Worm (Caenorhabditis elegans) whole organism, mixed stage, embryonic: ENCODE measurements around the gene ttr-26.
A peak's percentile ranks its signal among the peaks of the same experiment; 100 is the strongest.

ENCODE experiments used
- bed-3 ChIP-seq: fragments of 200-800 bp; sonication (Bioruptor generic); optimal IDR thresholded peaks from 3 replicates; lab custom pipeline; 2018; ENCODE audit warnings: mild to moderate bottlenecking, missing genetic modification characterization, moderate library complexity, missing compliant biosample characterization
- ceh-39 ChIP-seq: fragments of 150-350 bp; optimal IDR thresholded peaks from 2 replicates; lab custom pipeline; 2014; ENCODE audit warnings: missing biosample characterization, missing genetic modification characterization
- ceh-43 ChIP-seq: fragments of 200-800 bp; sonication (Bioruptor generic); optimal IDR thresholded peaks from 2 replicates; lab custom pipeline; 2018; ENCODE audit warnings: mild to moderate bottlenecking, missing genetic modification characterization, moderate library complexity, missing compliant biosample characterization
- ceh-83 ChIP-seq: fragments of 200-800 bp; sonication (Bioruptor generic); optimal IDR thresholded peaks from 2 replicates; lab custom pipeline; 2018; ENCODE audit warnings: mild to moderate bottlenecking, missing genetic modification characterization, missing compliant biosample characterization
- ces-1 ChIP-seq: fragments of 150-350 bp; optimal IDR thresholded peaks from 2 replicates; lab custom pipeline; 2014; ENCODE audit warnings: missing biosample characterization, missing genetic modification reagents, missing genetic modification characterization
- cnd-1 ChIP-seq: fragments of 200-800 bp; sonication (Bioruptor generic); optimal IDR thresholded peaks from 2 replicates; lab custom pipeline; 2018; ENCODE audit warnings: mild to moderate bottlenecking, missing genetic modification characterization, missing compliant biosample characterization
- drap-1 ChIP-seq: fragments of 200-800 bp; sonication (Bioruptor generic); optimal IDR thresholded peaks from 3 replicates; lab custom pipeline; 2018; ENCODE audit warnings: mild to moderate bottlenecking, missing genetic modification characterization, missing compliant biosample characterization
- elt-1 ChIP-seq: sonication (generic microtip); optimal IDR thresholded peaks from 2 replicates; lab custom pipeline; 2017; ENCODE audit warnings: missing genetic modification characterization, mild to moderate bottlenecking, missing compliant biosample characterization, antibody characterized with exemption, moderate library complexity, borderline replicate concordance; ENCODE audit not compliant: insufficient read depth
- flh-1 ChIP-seq: fragments of 200-800 bp; sonication (Bioruptor generic); optimal IDR thresholded peaks from 2 replicates; lab custom pipeline; 2018; ENCODE audit warnings: mild to moderate bottlenecking, missing genetic modification characterization, moderate library complexity, missing compliant biosample characterization
- hlh-1 ChIP-seq: fragments of 150-350 bp; optimal IDR thresholded peaks from 2 replicates; lab custom pipeline; 2014; ENCODE audit warnings: missing biosample characterization, missing genetic modification reagents, missing genetic modification characterization
- lin-32 ChIP-seq: fragments of 200-800 bp; sonication (Bioruptor generic); optimal IDR thresholded peaks from 2 replicates; lab custom pipeline; 2018; ENCODE audit warnings: mild to moderate bottlenecking, missing genetic modification characterization, missing compliant biosample characterization
- lsy-2 ChIP-seq: fragments of 150-350 bp; optimal IDR thresholded peaks from 2 replicates; lab custom pipeline; 2014; ENCODE audit warnings: missing biosample characterization, missing genetic modification characterization
- mab-5 ChIP-seq: fragments of 150-350 bp; optimal IDR thresholded peaks from 2 replicates; lab custom pipeline; 2014; ENCODE audit warnings: missing biosample characterization, missing genetic modification characterization
- mep-1 ChIP-seq: fragments of 150-350 bp; optimal IDR thresholded peaks from 2 replicates; lab custom pipeline; 2017; ENCODE audit warnings: missing biosample characterization, missing genetic modification reagents, missing genetic modification characterization, inconsistent platforms
- nhr-12 ChIP-seq: fragments of 150-350 bp; optimal IDR thresholded peaks from 2 replicates; lab custom pipeline; 2014; ENCODE audit warnings: missing biosample characterization, missing genetic modification characterization
- nhr-2 ChIP-seq: fragments of 150-350 bp; optimal IDR thresholded peaks from 2 replicates; lab custom pipeline; 2014; ENCODE audit warnings: missing biosample characterization, missing genetic modification characterization
- nhr-237 ChIP-seq: fragments of 150-350 bp; optimal IDR thresholded peaks from 2 replicates; lab custom pipeline; 2014; ENCODE audit warnings: missing biosample characterization, missing genetic modification characterization
- nhr-76 ChIP-seq: sonication (generic microtip); optimal IDR thresholded peaks from 2 replicates; lab custom pipeline; 2017; ENCODE audit warnings: missing biosample characterization, missing genetic modification characterization
- sem-2 ChIP-seq: fragments of 200-800 bp; sonication (Bioruptor generic); optimal IDR thresholded peaks from 2 replicates; lab custom pipeline; 2018; ENCODE audit warnings: mild to moderate bottlenecking, missing genetic modification characterization, missing compliant biosample characterization
- snpc-4 ChIP-seq: fragments of 150-350 bp; optimal IDR thresholded peaks from 2 replicates; lab custom pipeline; 2014; ENCODE audit warnings: missing biosample characterization, missing genetic modification characterization
- sptf-1 ChIP-seq: sonication (generic microtip); optimal IDR thresholded peaks from 2 replicates; lab custom pipeline; 2017; ENCODE audit warnings: mild to moderate bottlenecking, missing genetic modification characterization, moderate library complexity, missing compliant biosample characterization
- tbx-8 ChIP-seq: fragments of 200-800 bp; sonication (Bioruptor generic); optimal IDR thresholded peaks from 2 replicates; lab custom pipeline; 2018; ENCODE audit warnings: mild to moderate bottlenecking, missing genetic modification characterization, moderate library complexity, missing compliant biosample characterization
- unc-120 ChIP-seq: sonication (generic microtip); optimal IDR thresholded peaks from 2 replicates; lab custom pipeline; 2017; ENCODE audit warnings: missing genetic modification characterization, missing compliant biosample characterization; ENCODE audit not compliant: poor library complexity, severe bottlenecking
- unc-62 ChIP-seq: fragments of 150-350 bp; optimal IDR thresholded peaks from 2 replicates; lab custom pipeline; 2014; ENCODE audit warnings: missing biosample characterization, missing genetic modification reagents, missing genetic modification characterization
- zip-8 ChIP-seq: fragments of 150-350 bp; optimal IDR thresholded peaks from 2 replicates; lab custom pipeline; 2014; ENCODE audit warnings: missing biosample characterization, missing genetic modification characterization
- ztf-11 ChIP-seq: fragments of 150-350 bp; optimal IDR thresholded peaks from 2 replicates; lab custom pipeline; 2014; ENCODE audit warnings: missing biosample characterization, missing genetic modification characterization

Gene ttr-26

DNA sequence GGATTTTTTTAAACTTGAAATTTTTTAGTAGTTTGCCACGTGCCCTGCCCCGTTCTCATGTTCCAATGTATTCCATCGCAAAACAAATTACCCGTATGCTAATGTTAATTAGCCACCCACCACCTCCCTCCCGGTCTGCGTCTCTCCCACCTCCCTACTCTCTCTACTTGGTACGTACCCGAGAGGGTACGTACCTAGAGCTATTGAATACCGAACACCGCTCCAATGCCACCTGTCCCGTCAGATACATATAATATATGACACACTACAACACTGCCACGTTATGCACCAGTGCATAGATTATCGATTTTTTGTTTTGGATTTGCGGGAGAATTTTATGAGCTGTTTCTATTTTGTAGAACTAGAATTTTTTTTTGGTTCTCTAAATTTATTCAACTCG lies 29.5 kb upstream of the ttr-26 start (continued):
- TF ChIP-seq lin-32, result peak; percentile 24

DNA sequence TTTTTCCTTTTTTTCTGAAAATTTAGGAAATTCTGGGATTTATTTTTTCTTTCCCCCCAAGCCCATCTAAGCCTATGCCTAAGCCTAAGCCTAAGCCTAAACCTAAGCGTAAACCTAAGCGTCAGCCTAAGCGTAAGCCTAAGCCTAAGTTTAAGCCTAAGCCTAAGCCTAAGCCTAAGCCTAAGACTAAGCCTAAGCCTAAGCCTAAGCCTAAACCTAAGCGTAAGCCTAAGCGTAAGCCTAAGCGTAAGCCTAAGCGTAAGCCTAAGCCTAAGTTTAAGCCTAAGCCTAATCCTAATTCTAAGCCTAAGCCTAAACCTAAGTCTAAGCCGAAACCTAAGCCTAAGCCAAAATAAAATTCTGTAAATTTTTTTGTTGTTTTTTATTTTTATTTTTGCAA lies 27.8 kb upstream of the ttr-26 start:
- no peak for TF ChIP-seq hlh-1
- TF ChIP-seq ces-1, result no peak
- no peak for TF ChIP-seq nhr-2 (tag; lab: Kevin White, UChicago)
- TF ChIP-seq elt-1 (tag; lab: Kevin White, UChicago), result no peak
- TF ChIP-seq ceh-83, result no peak
- TF ChIP-seq snpc-4 (tag; lab: Kevin White, UChicago), result no peak
- TF ChIP-seq unc-62 (GFP tag; lab: Kevin White, UChicago), result no peak
- TF ChIP-seq sem-2 (GFP tag; lab: Kevin White, UChicago), result no peak
- TF ChIP-seq lsy-2 (tag; lab: Kevin White, UChicago), result no peak
- TF ChIP-seq mab-5 (tag; lab: Kevin White, UChicago), result no peak
- no peak for TF ChIP-seq flh-1 (GFP tag; lab: Kevin White, UChicago)
- TF ChIP-seq ztf-11, result no peak
- TF ChIP-seq mep-1, result no peak
- TF ChIP-seq, all 35 proteins: peak for 0

DNA sequence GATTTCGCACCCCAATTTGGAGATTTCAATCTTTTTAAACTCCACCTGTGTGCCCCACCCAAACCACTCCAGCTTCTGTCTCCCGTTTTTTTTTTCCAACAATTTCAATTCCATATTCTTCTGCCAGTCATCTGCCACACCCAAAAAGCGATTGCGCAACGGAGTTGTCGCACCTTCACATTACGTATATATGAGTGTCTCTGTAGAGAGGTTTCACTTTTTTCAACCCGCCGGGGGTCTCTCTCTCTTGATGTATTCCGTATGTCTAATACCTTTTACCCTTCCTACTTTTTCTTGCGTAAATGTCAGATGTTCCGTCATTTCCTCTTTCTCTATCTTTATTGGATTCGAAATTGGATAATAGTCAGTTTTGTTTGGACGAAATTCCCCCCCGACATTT lies 26.9 kb upstream of the ttr-26 start:
- TF ChIP-seq tbx-8 (GFP tag; lab: Kevin White, UChicago) (no peak), zip-8 (tag; lab: Kevin White, UChicago) (peak; percentile 73)

DNA sequence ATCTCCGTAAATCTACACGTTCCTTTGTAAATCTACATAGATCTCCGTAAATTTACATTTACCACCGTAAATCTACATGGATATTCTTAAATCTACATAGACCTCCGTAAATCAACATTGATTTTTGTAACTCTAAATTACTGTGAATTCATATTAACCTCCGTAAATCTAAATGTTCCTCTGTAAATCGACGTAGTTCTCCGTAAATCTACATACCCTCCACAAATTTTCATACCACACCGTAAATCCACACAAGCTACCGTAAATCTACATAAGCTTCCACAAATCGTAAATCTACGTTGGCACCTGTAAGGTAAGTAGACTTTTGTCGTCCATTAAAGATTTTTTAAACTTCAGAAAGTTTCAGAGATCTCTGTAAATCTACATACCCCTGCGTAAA lies 25.0 kb upstream of the ttr-26 start:
- TF ChIP-seq drap-1 (GFP tag; lab: Kevin White, UChicago) (no peak), unc-62 (GFP tag; lab: Kevin White, UChicago) (no peak), nhr-76 (tag; lab: Kevin White, UChicago) (no peak), tbx-8 (GFP tag; lab: Kevin White, UChicago) (no peak), lin-32 (no peak), ceh-43 (GFP tag; lab: Kevin White, UChicago) (no peak), snpc-4 (tag; lab: Kevin White, UChicago) (no peak), ceh-39 (tag; lab: Kevin White, UChicago) (no peak), nhr-12 (tag; lab: Kevin White, UChicago) (no peak), nhr-237 (tag; lab: Kevin White, UChicago) (no peak), ceh-83 (no peak), sem-2 (GFP tag; lab: Kevin White, UChicago) (no peak), bed-3 (GFP tag; lab: Kevin White, UChicago) (no peak)
- TF ChIP-seq, all 35 proteins: peak for 0

DNA sequence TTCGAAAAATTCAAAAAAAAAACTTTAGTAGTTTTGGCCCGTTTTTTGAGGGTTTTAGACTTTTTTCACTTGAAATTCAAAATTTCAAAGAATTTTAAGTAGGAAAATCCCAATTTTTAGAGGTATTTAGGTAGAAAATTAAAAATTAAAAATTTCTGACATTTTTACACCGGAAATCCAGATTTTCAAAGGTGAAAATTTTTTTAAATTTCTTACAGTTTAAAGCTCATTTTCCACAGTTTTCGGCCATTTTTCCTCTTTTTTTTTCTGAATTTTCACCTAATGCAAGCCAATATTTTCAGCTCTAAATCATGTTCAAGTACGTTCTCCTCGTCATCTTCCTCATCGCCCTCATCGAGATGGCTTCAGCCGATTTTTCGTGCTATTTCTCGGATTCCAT lies 22.3 kb upstream of the ttr-26 start, which contains the start of gene txt-14:
Gene txt-14, plus strand, starts transcription at position 301 of the 400 bp plus-strand sequence.
- TF ChIP-seq drap-1 (GFP tag; lab: Kevin White, UChicago) (no peak), mep-1 (no peak), mab-5 (tag; lab: Kevin White, UChicago) (no peak), nhr-2 (tag; lab: Kevin White, UChicago) (no peak), sptf-1 (tag; lab: Kevin White, UChicago) (no peak), lsy-2 (tag; lab: Kevin White, UChicago) (no peak), cnd-1 (tag; lab: Kevin White, UChicago) (no peak)
- TF ChIP-seq, all 35 proteins: peak for 0

DNA sequence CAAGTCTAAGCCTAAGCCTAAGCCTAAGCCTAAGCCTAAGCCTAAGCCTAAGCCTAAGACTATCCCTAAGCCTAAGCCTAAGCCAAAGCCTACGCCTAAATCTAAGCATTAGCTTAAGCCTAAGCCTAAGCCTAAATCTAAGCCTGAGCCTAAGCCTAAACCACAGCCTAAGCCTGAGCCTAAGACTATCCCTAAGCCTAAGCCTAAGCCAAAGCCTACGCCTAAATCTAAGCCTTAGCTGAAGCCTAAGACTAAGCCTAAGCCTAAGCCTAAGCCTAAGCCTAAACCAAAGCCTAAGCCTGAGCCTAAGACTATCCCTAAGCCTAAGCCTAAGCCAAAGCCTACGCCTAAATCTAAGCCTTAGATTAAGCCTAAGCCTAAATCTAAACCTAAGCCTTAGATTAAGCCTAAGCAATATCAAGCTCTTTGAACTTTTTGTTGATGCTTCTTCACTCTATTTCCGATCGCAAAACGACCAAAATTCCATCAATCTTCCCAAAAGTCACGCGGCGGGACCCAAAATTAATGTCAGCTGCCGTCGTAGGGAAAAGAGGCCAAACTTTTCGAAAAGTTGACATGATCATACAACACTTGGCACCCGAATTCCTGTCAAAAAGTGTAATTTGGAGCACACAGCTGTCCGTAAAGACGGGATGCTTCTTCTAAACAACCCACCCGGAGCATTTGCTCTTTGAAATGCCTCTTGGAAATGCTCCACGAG lies 21.5 kb upstream of the ttr-26 start:
- TF ChIP-seq hlh-1, result peak; percentile 100
- peak; percentile 98 for TF ChIP-seq unc-62 (GFP tag; lab: Kevin White, UChicago)
- TF ChIP-seq bed-3 (GFP tag; lab: Kevin White, UChicago), result no peak
- TF ChIP-seq unc-120 (tag; lab: Kevin White, UChicago), result peak; percentile 90
- TF ChIP-seq mab-5 (tag; lab: Kevin White, UChicago), result peak; percentile 55
- TF ChIP-seq, all 35 proteins: peak for 4

DNA sequence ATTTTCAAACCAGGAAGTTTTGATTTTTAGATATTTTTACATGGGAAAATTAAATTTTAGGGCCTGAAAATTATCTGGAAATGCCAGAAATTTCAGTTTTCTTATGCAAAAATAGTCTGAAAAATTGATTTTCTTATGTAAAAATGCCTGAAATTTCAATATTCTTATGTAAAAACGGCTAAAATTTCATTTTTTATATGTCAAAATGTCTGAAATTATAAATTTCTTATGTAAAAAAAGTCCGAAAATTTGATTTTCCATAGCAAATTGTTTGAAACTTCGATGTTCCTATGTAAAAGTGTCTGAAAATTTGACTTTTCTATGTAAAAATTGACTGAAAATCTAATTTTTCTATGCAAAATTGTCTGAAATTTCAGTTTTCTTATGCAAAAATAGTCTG lies 19.6 kb upstream of the ttr-26 start, which contains the start of gene Y51A2D.13:
Gene Y51A2D.13, minus strand, starts transcription at position 101 of the 400 bp plus-strand sequence.
- no peak for TF ChIP-seq nhr-76 (tag; lab: Kevin White, UChicago)
